Fruit fly (Drosophila melanogaster) whole organism, pupa: ENCODE measurements around the gene CG13069.

ENCODE experiments used
- CG10348 ChIP-seq: fragments of 200-800 bp; sonication (Bioruptor generic); IDR thresholded peaks from 2 replicates; pipeline ENCODE4 v1.3.6; 2022; ENCODE audit warnings: missing biosample characterization, missing genetic modification characterization
- CG12605 ChIP-seq: fragments of 200-800 bp; sonication (Bioruptor generic); IDR thresholded peaks from 2 replicates; pipeline ENCODE4 v1.3.6; 2022; ENCODE audit warnings: missing biosample characterization, missing genetic modification characterization
- CG13204 ChIP-seq: fragments of 200-800 bp; sonication (Bioruptor generic); optimal IDR thresholded peaks from 2 replicates; lab custom pipeline; 2018; ENCODE audit warnings: missing biosample characterization, mild to moderate bottlenecking, missing genetic modification characterization, moderate library complexity
- CG15710 ChIP-seq: fragments of 200-800 bp; sonication (Bioruptor generic); optimal IDR thresholded peaks from 2 replicates; lab custom pipeline; 2018; ENCODE audit warnings: missing biosample characterization, mild to moderate bottlenecking, missing genetic modification characterization, moderate library complexity
- CG17806 ChIP-seq: fragments of 200-800 bp; sonication (Bioruptor generic); optimal IDR thresholded peaks from 2 replicates; lab custom pipeline; 2018; ENCODE audit warnings: missing biosample characterization, mild to moderate bottlenecking, missing genetic modification characterization, moderate library complexity
- CG34367 ChIP-seq: fragments of 200-800 bp; sonication (Bioruptor generic); optimal IDR thresholded peaks from 2 replicates; lab custom pipeline; 2018; ENCODE audit warnings: missing biosample characterization, mild to moderate bottlenecking, missing genetic modification characterization
- EcR ChIP-seq: fragments of 200-800 bp; sonication (Bioruptor generic); optimal IDR thresholded peaks from 3 replicates; lab custom pipeline; 2019; ENCODE audit warnings: missing biosample characterization, missing genetic modification characterization, mild to moderate bottlenecking, moderate library complexity, missing genetic modification reagents
- Ets98B ChIP-seq: fragments of 200-800 bp; sonication (Bioruptor generic); IDR thresholded peaks from 2 replicates; pipeline ENCODE4 v1.3.6; 2022; ENCODE audit warnings: missing biosample characterization, missing genetic modification characterization
- Pif1A ChIP-seq: fragments of 200-800 bp; sonication (Bioruptor generic); optimal IDR thresholded peaks from 3 replicates; lab custom pipeline; 2016; ENCODE audit warnings: missing biosample characterization, missing genetic modification characterization
- fd96Ca ChIP-seq: fragments of 200-800 bp; sonication (Bioruptor generic); IDR thresholded peaks from 3 replicates; pipeline ENCODE4 v1.3.6; 2022; ENCODE audit warnings: missing biosample characterization, missing genetic modification characterization
- gl ChIP-seq: fragments of 200-800 bp; sonication (Bioruptor generic); optimal IDR thresholded peaks from 2 replicates; lab custom pipeline; 2018; ENCODE audit warnings: missing biosample characterization, mild to moderate bottlenecking, missing genetic modification characterization

- TF ChIP-seq Ets98B (GFP tag; lab: Robert Waterston, UW) (no peak), CG10348 (GFP tag; lab: Robert Waterston, UW) (no peak), CG17806 (tag; lab: Kevin White, UChicago) (no peak), CG34367 (tag; lab: Kevin White, UChicago) (no peak), CG15710 (tag; lab: Kevin White, UChicago) (no peak), gl (tag; lab: Kevin White, UChicago) (no peak), CG12605 (GFP tag; lab: Robert Waterston, UW) (no peak), fd96Ca (GFP tag; lab: Robert Waterston, UW) (no peak), EcR (GFP tag; lab: Kevin White, UChicago) (peak; percentile 79), Pif1A (GFP tag; lab: Kevin White, UChicago) (no peak), CG13204 (GFP tag; lab: Kevin White, UChicago) (no peak)
These were observed 23.9 kb upstream of the CG13069 start for dm6 chr3L:16241296-16241695.
